Fruit fly (Drosophila melanogaster): ENCODE measurements around the gene Pgam5.

Gene Pgam5

dm6 chrX:1889926-1890325 is 16.6 kb upstream of the Pgam5 start, which contains the start of the genes trr and mRpL16 (continued):
- TF ChIP-seq pita (GFP tag; optimal IDR thresholded peaks at IDR 0.05) = no peak
- TF ChIP-seq her (GFP tag; optimal IDR thresholded peaks at IDR 0.05) = no peak
- peak; percentile 56; the same call in 1 of the 2 replicates for TF ChIP-seq seq (GFP tag; IDR thresholded peaks at IDR 0.05)
- TF ChIP-seq CG3847 (GFP tag; IDR thresholded peaks at IDR 0.05) = peak; percentile 62
- TF ChIP-seq fd102C (GFP tag; optimal IDR thresholded peaks at IDR 0.05) = no peak
- TF ChIP-seq dpn (GFP tag; optimal IDR thresholded peaks at IDR 0.05) = peak; percentile 33 to 39
- no peak for TF ChIP-seq CG4854 (GFP tag; optimal IDR thresholded peaks at IDR 0.05)
- peak; percentile 84 for TF ChIP-seq CG12659 (GFP tag; optimal IDR thresholded peaks at IDR 0.05)
- TF ChIP-seq CG42726 (GFP tag; IDR thresholded peaks at IDR 0.05; ENCODE audit: partially characterized antibody) = no peak
- peak; percentile 50 for TF ChIP-seq CG9817 (tag; optimal IDR thresholded peaks at IDR 0.05)
- 0 out of 2 replicates have a peak, but pooled peaks have one; percentile 7 for TF ChIP-seq Xrp1 (GFP tag; IDR thresholded peaks at IDR 0.05)
- TF ChIP-seq CG10543 (GFP tag; optimal IDR thresholded peaks at IDR 0.05) = no peak
- no peak for TF ChIP-seq ac (GFP tag; optimal IDR thresholded peaks at IDR 0.05)
- peak; percentile 4 for TF ChIP-seq ewg (GFP tag; optimal IDR thresholded peaks at IDR 0.05)
- no peak for TF ChIP-seq CTCF (GFP tag; optimal IDR thresholded peaks at IDR 0.05)
- TF ChIP-seq D19A (tag; optimal IDR thresholded peaks at IDR 0.05) = no peak
- peak; percentile 12 for TF ChIP-seq CG33213 (GFP tag; optimal IDR thresholded peaks at IDR 0.05)
- peak; percentile 97 for TF ChIP-seq Sin3A (optimal IDR thresholded peaks at IDR 0.05)
- TF ChIP-seq PHDP (tag; optimal IDR thresholded peaks at IDR 0.05) = no peak
- no peak for TF ChIP-seq tap (tag; optimal IDR thresholded peaks at IDR 0.05)
- peak; percentile 58 for TF ChIP-seq Mad (GFP tag; optimal IDR thresholded peaks at IDR 0.05)
- no peak for TF ChIP-seq crol (GFP tag; IDR thresholded peaks at IDR 0.05)
- no peak for TF ChIP-seq CG11696 (GFP tag; IDR thresholded peaks at IDR 0.05)
- TF ChIP-seq nom (GFP tag; optimal IDR thresholded peaks at IDR 0.05) = no peak
- no peak for TF ChIP-seq jigr1 (GFP tag; IDR thresholded peaks at IDR 0.05)
- TF ChIP-seq CG7357 (GFP tag; IDR thresholded peaks at IDR 0.05) = 0 out of 3 replicates have a peak, but pooled peaks have one; percentile 30
- peak; percentile 30; the same call in 1 of the 3 replicates for TF ChIP-seq zen2 (GFP tag; IDR thresholded peaks at IDR 0.05; ENCODE audit: partially characterized antibody)
- TF ChIP-seq HLH54F (GFP tag; optimal IDR thresholded peaks at IDR 0.05) = peak; percentile 49
- no peak for TF ChIP-seq Dfd (GFP tag; optimal IDR thresholded peaks at IDR 0.05)
- peak; percentile 34 to 85 for TF ChIP-seq Pdp1 (GFP tag; optimal IDR thresholded peaks at IDR 0.05)
- no peak for TF ChIP-seq sisA (GFP tag; IDR thresholded peaks at IDR 0.05)
- no peak for TF ChIP-seq aop (GFP tag; IDR thresholded peaks at IDR 0.05)
- peak; percentile 25 for TF ChIP-seq Dek (tag; optimal IDR thresholded peaks at IDR 0.05)
- TF ChIP-seq CG4820 (GFP tag; optimal IDR thresholded peaks at IDR 0.05) = no peak
- TF ChIP-seq CG7372 (GFP tag; IDR thresholded peaks at IDR 0.05) = no peak
- peak; percentile 59 for TF ChIP-seq NfI (GFP tag; optimal IDR thresholded peaks at IDR 0.05)
- TF ChIP-seq scrt (GFP tag; optimal IDR thresholded peaks at IDR 0.05) = no peak
- TF ChIP-seq CG17912 (GFP tag; optimal IDR thresholded peaks at IDR 0.05) = peak; percentile 30
- TF ChIP-seq br (optimal IDR thresholded peaks at IDR 0.05) = no peak
- TF ChIP-seq Rx (GFP tag; IDR thresholded peaks at IDR 0.05) = no peak
- no peak for TF ChIP-seq da (GFP tag; optimal IDR thresholded peaks at IDR 0.05)
- peak; percentile 14 for TF ChIP-seq CG7271 (tag; optimal IDR thresholded peaks at IDR 0.05)
- no peak for TF ChIP-seq en (GFP tag; optimal IDR thresholded peaks at IDR 0.05)
- no peak for TF ChIP-seq Oaz (GFP tag; IDR thresholded peaks at IDR 0.05)
- no peak for TF ChIP-seq ems (GFP tag; optimal IDR thresholded peaks at IDR 0.05)
- peak; percentile 43; the same call in 1 of the 3 replicates for TF ChIP-seq zfh1 (GFP tag; IDR thresholded peaks at IDR 0.05)
- no peak for TF ChIP-seq CG10147 (GFP tag; optimal IDR thresholded peaks at IDR 0.05)
- no peak for TF ChIP-seq jing (GFP tag; optimal IDR thresholded peaks at IDR 0.05)
- no peak for TF ChIP-seq trh (GFP tag; optimal IDR thresholded peaks at IDR 0.05)
- TF ChIP-seq CG6254 (GFP tag; optimal IDR thresholded peaks at IDR 0.05) = no peak
- no peak for TF ChIP-seq TFAM (GFP tag; optimal IDR thresholded peaks at IDR 0.05)
- peak; percentile 64; the same call in 1 of the 3 replicates for TF ChIP-seq CG34422 (GFP tag; IDR thresholded peaks at IDR 0.05)

Measured in whole organism, embryonic.